ENCODE assay signal across 3 worm cellular contexts in genomic region chrIII:4018095-4018498, ce11.
TF ChIP-seq lines count a peak whose summit lies in the region.

No protein-coding gene starts in this region.

TF ChIP-seq in whole organism, L1 larva, 84 proteins besides CTCF, POLR2A, EP300 and RAD21 (continued from another document and continues in another):
- TF ChIP-seq ceh-88 (GFP tag; IDR thresholded peaks at IDR 0.05; lab: Robert Waterston, UW) (no peak), zip-4 (GFP tag; optimal IDR thresholded peaks at IDR 0.05; lab: Kevin White, UChicago) (peak; percentile 97), aly-2 (tag; optimal IDR thresholded peaks at IDR 0.05; lab: Kevin White, UChicago) (no peak), hlh-4 (tag; optimal IDR thresholded peaks at IDR 0.05; lab: Kevin White, UChicago) (no peak), efl-1 (optimal IDR thresholded peaks at IDR 0.05; lab: Kevin White, UChicago) (peak; percentile 43 to 59), efl-1 (GFP tag; optimal IDR thresholded peaks at IDR 0.05 in 1 of 2; lab: Kevin White, UChicago) (peak; percentile 40 to 89), nhr-19 (GFP tag; conservative IDR thresholded peaks at IDR 0.05; lab: Robert Waterston, UW) (no peak), mdl-1 (tag; optimal IDR thresholded peaks at IDR 0.05; lab: Kevin White, UChicago) (no peak), dsc-1 (tag; optimal IDR thresholded peaks at IDR 0.05; lab: Kevin White, UChicago) (peak; percentile 32), ceh-82 (tag; optimal IDR thresholded peaks at IDR 0.05; lab: Kevin White, UChicago) (peak; percentile 63 to 81 (median 68)), mef-2 (tag; optimal IDR thresholded peaks at IDR 0.05; lab: Kevin White, UChicago) (no peak), vab-15 (tag; optimal IDR thresholded peaks at IDR 0.05; lab: Kevin White, UChicago) (no peak), F16B12.6 (tag; optimal IDR thresholded peaks at IDR 0.05; lab: Kevin White, UChicago) (peak; percentile 50), blmp-1 (tag; optimal IDR thresholded peaks at IDR 0.05; lab: Kevin White, UChicago) (no peak), xbp-1 (tag; optimal IDR thresholded peaks at IDR 0.05; lab: Kevin White, UChicago) (peak; percentile 24), ets-5 (GFP tag; IDR thresholded peaks at IDR 0.05; lab: Robert Waterston, UW) (no peak), snpc-4 (tag; optimal IDR thresholded peaks at IDR 0.05; lab: Kevin White, UChicago) (peak; percentile 71), ztf-4 (tag; optimal IDR thresholded peaks at IDR 0.05; lab: Kevin White, UChicago) (no peak), fkh-4 (tag; optimal IDR thresholded peaks at IDR 0.05; lab: Kevin White, UChicago; ENCODE audit: borderline replicate concordance) (no peak), unc-62 (GFP tag; optimal IDR thresholded peaks at IDR 0.05; lab: Kevin White, UChicago) (no peak), tbx-2 (tag; optimal IDR thresholded peaks at IDR 0.05; lab: Kevin White, UChicago) (peak; percentile 46), lin-13 (GFP tag; optimal IDR thresholded peaks at IDR 0.05; lab: Kevin White, UChicago) (peak; percentile 33), nhr-71 (tag; optimal IDR thresholded peaks at IDR 0.05; lab: Kevin White, UChicago) (peak; percentile 62), Y116A8C.19 (tag; optimal IDR thresholded peaks at IDR 0.05; lab: Kevin White, UChicago; ENCODE audit: borderline replicate concordance) (no peak), hlh-17 (GFP tag; optimal IDR thresholded peaks at IDR 0.05; lab: Kevin White, UChicago; ENCODE audit: borderline replicate concordance) (no peak), sup-37 (GFP tag; optimal IDR thresholded peaks at IDR 0.05; lab: Kevin White, UChicago) (no peak), fos-1 (tag; optimal IDR thresholded peaks at IDR 0.05; lab: Kevin White, UChicago) (no peak), mep-1 (tag; optimal IDR thresholded peaks at IDR 0.05; lab: Kevin White, UChicago) (peak; percentile 75), pag-3 (tag; optimal IDR thresholded peaks at IDR 0.05; lab: Kevin White, UChicago; ENCODE audit: borderline replicate concordance, insufficient read depth) (no peak), egl-13 (tag; optimal IDR thresholded peaks at IDR 0.05; lab: Kevin White, UChicago) (peak; percentile 29), nhr-12 (tag; optimal IDR thresholded peaks at IDR 0.05; lab: Kevin White, UChicago) (no peak), lin-14 (GFP tag; optimal IDR thresholded peaks at IDR 0.05; lab: Kevin White, UChicago) (peak; percentile 89), egl-27 (tag; optimal IDR thresholded peaks at IDR 0.05; lab: Kevin White, UChicago) (peak in 1 of 2 experiments; percentile 4), irx-1 (tag; optimal IDR thresholded peaks at IDR 0.05; lab: Kevin White, UChicago) (no peak), unc-86 (tag; optimal IDR thresholded peaks at IDR 0.05; lab: Kevin White, UChicago) (peak; percentile 35), zag-1 (tag; optimal IDR thresholded peaks at IDR 0.05; lab: Kevin White, UChicago) (peak; percentile 24), nhr-76 (tag; optimal IDR thresholded peaks at IDR 0.05; lab: Kevin White, UChicago) (no peak), ceh-90 (tag; optimal IDR thresholded peaks at IDR 0.05; lab: Kevin White, UChicago) (peak; percentile 25), elt-2 (tag; optimal IDR thresholded peaks at IDR 0.05; lab: Kevin White, UChicago) (no peak), unc-98 (GFP tag; IDR thresholded peaks at IDR 0.05; lab: Robert Waterston, UW) (no peak), fkh-8 (tag; optimal IDR thresholded peaks at IDR 0.05; lab: Kevin White, UChicago) (peak; percentile 81), nhr-28 (tag; optimal IDR thresholded peaks at IDR 0.05; lab: Kevin White, UChicago) (no peak), aha-1 (tag; optimal IDR thresholded peaks at IDR 0.05; lab: Kevin White, UChicago) (no peak), ztf-11 (tag; optimal IDR thresholded peaks at IDR 0.05; lab: Kevin White, UChicago) (peak in 1 of 2 experiments; percentile 47)

TF ChIP-seq in whole organism, L4 larva, 104 proteins besides CTCF, POLR2A, EP300 and RAD21 (continued from another document):
- TF ChIP-seq madf-5 (GFP tag; IDR thresholded peaks at IDR 0.05; lab: Robert Waterston, UW) (no peak), rbr-2 (tag; optimal IDR thresholded peaks at IDR 0.05; lab: Kevin White, UChicago) (peak; percentile 80), unc-39 (tag; optimal IDR thresholded peaks at IDR 0.05; lab: Kevin White, UChicago) (no peak), tag-97 (GFP tag; IDR thresholded peaks at IDR 0.05; lab: Robert Waterston, UW) (no peak), F37D6.2 (tag; optimal IDR thresholded peaks at IDR 0.05; lab: Kevin White, UChicago) (peak; percentile 74), lin-29 (GFP tag; IDR thresholded peaks at IDR 0.05; lab: Robert Waterston, UW) (no peak), ceh-20 (GFP tag; IDR thresholded peaks at IDR 0.05; lab: Robert Waterston, UW) (peak; percentile 82), nhr-11 (tag; optimal IDR thresholded peaks at IDR 0.05; lab: Kevin White, UChicago) (peak; percentile 88)

TF ChIP-seq in whole organism, young adult, 124 proteins besides CTCF, POLR2A, EP300 and RAD21 (continued from another document):
- TF ChIP-seq Y56A3A.18 (GFP tag; IDR thresholded peaks at IDR 0.05; lab: Robert Waterston, UW), result no peak
- peak; percentile 31; the same call in 1 of the 2 replicates for TF ChIP-seq mcd-1 (GFP tag; IDR thresholded peaks at IDR 0.05; lab: Robert Waterston, UW)
- no peak for TF ChIP-seq lag-1 (GFP tag; IDR thresholded peaks at IDR 0.05; lab: Robert Waterston, UW)
- peak; percentile 51; the same call in 1 of the 2 replicates for TF ChIP-seq dox-1 (GFP tag; IDR thresholded peaks at IDR 0.05; lab: Robert Waterston, UW)
- TF ChIP-seq F37B4.10 (GFP tag; IDR thresholded peaks at IDR 0.05; lab: Robert Waterston, UW), result no peak
- TF ChIP-seq egrh-3 (GFP tag; IDR thresholded peaks at IDR 0.05; lab: Robert Waterston, UW), result no peak
- no peak for TF ChIP-seq hrde-1 (tag; optimal IDR thresholded peaks at IDR 0.05; lab: Kevin White, UChicago; ENCODE audit: borderline replicate concordance)
- no peak for TF ChIP-seq egl-18 (GFP tag; IDR thresholded peaks at IDR 0.05; lab: Robert Waterston, UW)
- TF ChIP-seq F23B12.7 (tag; optimal IDR thresholded peaks at IDR 0.05; lab: Kevin White, UChicago; ENCODE audit: insufficient read depth), result no peak
- TF ChIP-seq rcor-1 (GFP tag; IDR thresholded peaks at IDR 0.05; lab: Robert Waterston, UW), result 0 out of 2 replicates have a peak, but pooled peaks have one; percentile 12
- TF ChIP-seq ztf-26 (tag; optimal IDR thresholded peaks at IDR 0.05; lab: Kevin White, UChicago), result no peak
- no peak for TF ChIP-seq madf-8 (GFP tag; conservative IDR thresholded peaks at IDR 0.05; lab: Robert Waterston, UW)
- no peak for TF ChIP-seq F22D6.2 (tag; optimal IDR thresholded peaks at IDR 0.05; lab: Kevin White, UChicago)
- TF ChIP-seq hmg-20 (GFP tag; IDR thresholded peaks at IDR 0.05; lab: Robert Waterston, UW), result no peak
- TF ChIP-seq tlf-1 (GFP tag; optimal IDR thresholded peaks at IDR 0.05; lab: Kevin White, UChicago), result no peak
- TF ChIP-seq sptf-2 (GFP tag; optimal IDR thresholded peaks at IDR 0.05; lab: Kevin White, UChicago), result no peak
- TF ChIP-seq madf-6 (GFP tag; IDR thresholded peaks at IDR 0.05; lab: Robert Waterston, UW), result no peak
- TF ChIP-seq ztf-28 (GFP tag; IDR thresholded peaks at IDR 0.05; lab: Robert Waterston, UW), result no peak
- no peak for TF ChIP-seq T07F8.4 (tag; optimal IDR thresholded peaks at IDR 0.05; lab: Kevin White, UChicago)
- TF ChIP-seq ztf-22 (GFP tag; optimal IDR thresholded peaks at IDR 0.05; lab: Kevin White, UChicago), result no peak
- TF ChIP-seq Y67H2A.10 (GFP tag; conservative IDR thresholded peaks at IDR 0.05; lab: Robert Waterston, UW), result no peak
- TF ChIP-seq nhr-90 (tag; optimal IDR thresholded peaks at IDR 0.05; lab: Kevin White, UChicago), result peak; percentile 7
- peak; percentile 8 for TF ChIP-seq repo-1 (tag; optimal IDR thresholded peaks at IDR 0.05; lab: Kevin White, UChicago)
- TF ChIP-seq ZK185.1 (tag; optimal IDR thresholded peaks at IDR 0.05; lab: Kevin White, UChicago; ENCODE audit: poor library complexity, severe bottlenecking), result no peak
- no peak for TF ChIP-seq ztf-3 (GFP tag; optimal IDR thresholded peaks at IDR 0.05; lab: Kevin White, UChicago)
- TF ChIP-seq F52B5.7 (tag; optimal IDR thresholded peaks at IDR 0.05; lab: Kevin White, UChicago), result no peak
- no peak for TF ChIP-seq nhr-120 (GFP tag; IDR thresholded peaks at IDR 0.05; lab: Robert Waterston, UW)
- TF ChIP-seq F39B2.1 (GFP tag; IDR thresholded peaks at IDR 0.05; lab: Robert Waterston, UW), result no peak
- no peak for TF ChIP-seq B0336.3 (GFP tag; IDR thresholded peaks at IDR 0.05; lab: Robert Waterston, UW)
- no peak for TF ChIP-seq aptf-3 (GFP tag; IDR thresholded peaks at IDR 0.05; lab: Robert Waterston, UW)
- no peak for TF ChIP-seq hsf-1 (GFP tag; IDR thresholded peaks at IDR 0.05; lab: Robert Waterston, UW)
- peak; percentile 40; the same call in 1 of the 2 replicates for TF ChIP-seq C06A6.2 (GFP tag; conservative IDR thresholded peaks at IDR 0.05; lab: Robert Waterston, UW)
- peak; percentile 41 for TF ChIP-seq ama-1 (optimal IDR thresholded peaks at IDR 0.05; lab: Kevin White, UChicago)
- no peak for TF ChIP-seq ama-1 (GFP tag; optimal IDR thresholded peaks at IDR 0.05; lab: Kevin White, UChicago)
- no peak for TF ChIP-seq snpc-3.4 (tag; optimal IDR thresholded peaks at IDR 0.05; lab: Kevin White, UChicago)
- TF ChIP-seq T26A5.8 (tag; optimal IDR thresholded peaks at IDR 0.05; lab: Kevin White, UChicago), result no peak
- peak; percentile 2 for TF ChIP-seq athp-1 (tag; optimal IDR thresholded peaks at IDR 0.05; lab: Kevin White, UChicago)
- no peak for TF ChIP-seq bed-2 (GFP tag; IDR thresholded peaks at IDR 0.05; lab: Robert Waterston, UW)
- TF ChIP-seq lin-40 (tag; optimal IDR thresholded peaks at IDR 0.05; lab: Kevin White, UChicago), result peak; percentile 11
- TF ChIP-seq xnd-1 (tag; optimal IDR thresholded peaks at IDR 0.05; lab: Kevin White, UChicago), result no peak
- TF ChIP-seq F33H1.4 (GFP tag; IDR thresholded peaks at IDR 0.05; lab: Robert Waterston, UW), result no peak
- TF ChIP-seq madf-10 (tag; optimal IDR thresholded peaks at IDR 0.05; lab: Kevin White, UChicago), result peak; percentile 78
